Worm (Caenorhabditis elegans) whole organism, midembryonic: ENCODE data around the gene grl-2.

Experiments used
- T22C8.4 ChIP-seq: fragments of 200-800 bp; sonication (Bioruptor generic); IDR thresholded peaks from 2 replicates; pipeline ENCODE4 v1.3.6; 2022; ENCODE audit warnings: missing genetic modification characterization, missing compliant biosample characterization
- flt-1 ChIP-seq: fragments of 200-800 bp; sonication (Bioruptor generic); IDR thresholded peaks from 2 replicates; pipeline ENCODE4 v1.3.6; 2022; ENCODE audit warnings: missing genetic modification characterization, missing compliant biosample characterization
- klf-2 ChIP-seq: fragments of 200-800 bp; sonication (Bioruptor generic); conservative IDR thresholded peaks from 2 replicates; pipeline ENCODE4 v1.3.6; 2022; ENCODE audit warnings: missing genetic modification reagents, missing genetic modification characterization, missing compliant biosample characterization
- ref-1 ChIP-seq: fragments of 200-800 bp; sonication (Bioruptor generic); conservative IDR thresholded peaks from 2 replicates; pipeline ENCODE4 v1.3.6; 2022; ENCODE audit warnings: missing genetic modification reagents, missing genetic modification characterization, missing compliant biosample characterization
- tab-1 ChIP-seq: fragments of 200-800 bp; sonication (Bioruptor generic); IDR thresholded peaks from 2 replicates; pipeline ENCODE4 v1.3.6; 2022; ENCODE audit warnings: missing genetic modification characterization, missing compliant biosample characterization
- ztf-23 ChIP-seq: fragments of 200-800 bp; sonication (Bioruptor generic); IDR thresholded peaks from 2 replicates; pipeline ENCODE4 v1.3.6; 2022; ENCODE audit warnings: missing genetic modification reagents, missing genetic modification characterization, missing compliant biosample characterization
- ztf-29 ChIP-seq: fragments of 200-800 bp; sonication (Bioruptor generic); IDR thresholded peaks from 2 replicates; pipeline ENCODE4 v1.3.6; 2022; ENCODE audit warnings: missing genetic modification reagents, missing genetic modification characterization, missing compliant biosample characterization

DNA sequence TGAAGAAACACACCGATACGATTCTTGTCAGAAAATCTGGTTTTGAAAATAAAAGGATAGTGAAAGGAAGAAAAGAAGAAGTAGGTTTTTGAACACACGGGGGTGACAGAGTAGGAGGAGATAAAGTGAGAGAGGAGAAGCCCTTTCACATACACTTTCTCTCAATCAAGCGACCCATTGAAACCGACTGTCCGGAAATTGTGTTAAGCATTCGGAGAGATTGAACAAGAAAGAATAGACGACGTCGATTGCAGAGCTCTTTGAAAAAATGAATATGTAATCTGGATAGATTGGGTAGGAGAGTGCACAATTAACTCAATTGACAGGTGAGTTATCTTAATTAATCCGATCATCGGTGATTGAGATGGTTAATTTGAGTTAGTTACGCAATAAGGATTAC is 43.6 kb upstream of the grl-2 start:
- no peak for TF ChIP-seq flt-1 (GFP tag; lab: Robert Waterston, UW)
- TF ChIP-seq klf-2 (GFP tag; lab: Robert Waterston, UW), result no peak
- TF ChIP-seq ztf-23 (GFP tag; lab: Robert Waterston, UW), result no peak
- TF ChIP-seq T22C8.4 (GFP tag; lab: Robert Waterston, UW), result no peak
- TF ChIP-seq ztf-29 (GFP tag; lab: Robert Waterston, UW), result no peak
- no peak for TF ChIP-seq ref-1 (GFP tag; lab: Robert Waterston, UW)
- no peak for TF ChIP-seq tab-1
